Worm (Caenorhabditis elegans) whole organism, L4/young adult: ENCODE measurements around the gene Y40A1A.2.

ENCODE experiments used
- W03F9.2 ChIP-seq: fragments of 150-350 bp; optimal IDR thresholded peaks from 2 replicates; lab custom pipeline; 2014; ENCODE audit warnings: missing biosample characterization, missing genetic modification characterization
- dao-5 ChIP-seq: sonication (generic microtip); optimal IDR thresholded peaks from 2 replicates; lab custom pipeline; 2016; ENCODE audit warnings: missing genotype, missing genetic modification characterization, moderate library complexity, missing compliant biosample characterization
- him-1 ChIP-seq: sonication (generic microtip); optimal IDR thresholded peaks from 2 replicates; lab custom pipeline; 2016; ENCODE audit warnings: missing genotype, missing genetic modification reagents, missing genetic modification characterization, missing compliant biosample characterization

The Y40A1A.2 gene

ce11 chrX:1990434-1990833, at the start of gene Y40A1A.2:
Gene Y40A1A.2, plus strand, starts transcription at chrX:1990734.
- TF ChIP-seq dao-5 (tag; lab: Kevin White, UChicago) (no peak), W03F9.2 (tag; lab: Kevin White, UChicago) (no peak), him-1 (no peak)

DNA sequence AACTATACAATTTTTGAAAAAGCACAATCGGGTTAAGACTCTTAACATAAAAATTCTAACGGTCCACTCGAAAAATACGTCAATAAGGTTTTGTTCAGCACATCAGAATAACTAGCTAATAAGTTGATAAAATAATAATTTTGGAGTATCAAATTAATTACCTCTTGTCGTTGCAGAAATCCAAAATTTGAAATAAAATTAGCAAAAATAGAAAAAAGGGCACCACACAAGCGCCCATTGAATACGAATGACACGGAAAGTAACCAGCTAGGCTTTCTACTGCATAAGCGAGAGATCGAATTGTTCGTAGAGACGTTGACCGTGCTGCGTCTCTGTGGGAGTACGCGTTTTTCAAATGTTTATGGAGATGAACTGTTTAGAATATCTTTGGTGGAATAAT, 31.5 kb upstream of the Y40A1A.2 start:
- TF ChIP-seq him-1 (no peak), W03F9.2 (tag; lab: Kevin White, UChicago) (no peak), dao-5 (tag; lab: Kevin White, UChicago) (no peak)

ce11 chrX:1960895-1961715, 29.4 kb upstream of the Y40A1A.2 start:
- TF ChIP-seq W03F9.2 (tag; lab: Kevin White, UChicago) (no peak), dao-5 (tag; lab: Kevin White, UChicago) (no peak), him-1 (no peak)

ce11 chrX:1962273-1962672, 28.3 kb upstream of the Y40A1A.2 start, which contains the start of gene F52D2.7:
Gene F52D2.7, plus strand, starts transcription at chrX:1962573.
- no peak for TF ChIP-seq W03F9.2 (tag; lab: Kevin White, UChicago)
- TF ChIP-seq dao-5 (tag; lab: Kevin White, UChicago), result no peak

DNA sequence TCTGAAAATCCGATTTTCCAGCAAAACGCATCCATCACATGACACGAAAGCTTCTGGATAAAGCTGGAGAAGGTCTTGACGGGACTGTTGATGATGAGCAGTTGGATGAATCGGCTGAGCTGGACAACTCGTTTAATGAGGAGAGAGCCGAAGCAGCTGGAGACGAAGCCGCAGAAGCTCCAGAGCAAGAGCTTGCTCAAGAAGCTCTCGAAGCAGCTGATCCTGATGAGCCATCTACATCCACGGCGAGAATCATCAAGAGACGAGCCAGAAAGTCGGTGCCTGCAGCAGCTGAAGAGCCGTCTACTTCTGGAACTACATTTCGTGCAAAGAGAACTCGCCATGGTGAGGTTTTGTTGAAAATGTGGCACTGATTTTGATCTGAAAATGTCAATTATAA, 26.1 kb upstream of the Y40A1A.2 start:
- TF ChIP-seq dao-5 (tag; lab: Kevin White, UChicago) (no peak), W03F9.2 (tag; lab: Kevin White, UChicago) (no peak), him-1 (no peak)

- TF ChIP-seq him-1 (no peak), W03F9.2 (tag; lab: Kevin White, UChicago) (no peak), dao-5 (tag; lab: Kevin White, UChicago) (no peak)
These were observed 25.7 kb upstream of the Y40A1A.2 start for ce11 chrX:1964828-1965227.

DNA sequence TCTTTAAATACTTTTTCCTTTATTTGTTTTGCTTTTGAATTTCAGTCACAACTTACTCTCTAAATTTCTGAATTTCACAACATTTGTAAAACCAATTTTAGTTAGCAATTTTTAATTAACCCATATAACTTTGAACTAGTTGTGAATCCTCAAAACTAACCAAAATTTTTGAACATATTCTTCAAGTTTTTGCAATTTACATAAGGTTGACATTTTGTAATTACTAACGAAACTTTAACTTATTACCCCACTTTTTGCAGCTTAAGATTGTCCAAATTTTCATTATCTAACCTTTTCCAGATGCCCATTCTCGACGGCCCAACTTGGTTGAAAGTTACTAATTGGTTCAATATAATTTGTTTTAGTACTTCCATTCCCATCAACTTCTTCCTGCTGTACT, 21.0 kb upstream of the Y40A1A.2 start, which contains the start of gene str-79:
Gene str-79 (plus strand): TSS at position 301 of the 400 bp plus-strand sequence.
- TF ChIP-seq dao-5 (tag; lab: Kevin White, UChicago), result no peak
- TF ChIP-seq W03F9.2 (tag; lab: Kevin White, UChicago), result no peak
- no peak for TF ChIP-seq him-1

- TF ChIP-seq him-1 (no peak), W03F9.2 (tag; lab: Kevin White, UChicago) (no peak), dao-5 (tag; lab: Kevin White, UChicago) (no peak)
These were observed 18.9 kb upstream of the Y40A1A.2 start for ce11 chrX:1971647-1972046.

ce11 chrX:1972766-1973165, 17.8 kb upstream of the Y40A1A.2 start:
- TF ChIP-seq him-1 (no peak), W03F9.2 (tag; lab: Kevin White, UChicago) (no peak), dao-5 (tag; lab: Kevin White, UChicago) (no peak)

- TF ChIP-seq W03F9.2 (tag; lab: Kevin White, UChicago) (no peak), him-1 (no peak), dao-5 (tag; lab: Kevin White, UChicago) (no peak)
These were observed 15.8 kb upstream of the Y40A1A.2 start, which contains the start of gene F52D2.5 for ce11 chrX:1974699-1975098. Gene F52D2.5, minus strand, starts transcription at chrX:1974799.

DNA sequence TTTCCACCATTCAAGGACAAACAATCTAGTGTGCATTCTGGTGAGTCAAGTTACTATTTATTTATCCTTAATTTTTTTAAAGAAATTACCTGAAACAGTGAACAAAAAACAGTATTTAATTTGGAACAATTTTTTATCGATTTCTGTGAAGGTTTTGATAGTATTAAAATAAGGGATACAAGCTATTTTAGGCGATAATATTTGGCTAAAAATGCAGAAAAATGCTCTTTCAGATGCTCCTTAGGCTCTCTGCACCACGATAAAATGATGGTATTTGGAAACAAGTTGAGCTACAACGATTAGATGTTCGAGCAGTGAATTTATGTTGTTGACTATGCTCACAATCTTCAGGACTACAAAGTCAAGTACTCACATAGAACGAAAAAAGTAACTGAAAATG, 14.8 kb upstream of the Y40A1A.2 start, which contains the start of gene F52D2.6:
Gene F52D2.6 (plus strand): TSS at position 301 of the 400 bp plus-strand sequence.
- TF ChIP-seq dao-5 (tag; lab: Kevin White, UChicago) (no peak), him-1 (no peak)

ce11 chrX:1977708-1978107, 12.8 kb upstream of the Y40A1A.2 start, which contains the start of gene F52D2.12:
Gene F52D2.12, plus strand, starts transcription at chrX:1978014.
- no peak for TF ChIP-seq W03F9.2 (tag; lab: Kevin White, UChicago)
- TF ChIP-seq him-1, result no peak
- no peak for TF ChIP-seq dao-5 (tag; lab: Kevin White, UChicago)

DNA sequence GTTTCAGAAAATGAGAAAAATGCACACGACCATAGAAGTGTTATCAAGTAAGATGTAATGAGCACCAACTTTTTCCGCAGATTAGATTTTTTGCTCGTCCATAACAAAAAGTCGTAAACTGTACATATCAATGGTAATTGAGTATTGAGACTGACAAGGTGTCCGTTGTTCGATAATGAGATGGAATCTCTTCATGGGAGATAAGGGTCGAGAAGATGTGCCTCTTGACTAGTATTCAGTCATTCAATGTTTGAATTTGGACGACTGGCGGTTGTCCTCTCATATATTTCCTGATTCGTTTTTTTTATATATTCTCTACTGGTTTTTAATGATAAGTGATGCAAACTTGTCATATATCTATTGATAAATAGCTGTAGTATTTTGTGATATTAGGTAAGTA, 8.9 kb upstream of the Y40A1A.2 start:
- TF ChIP-seq W03F9.2 (tag; lab: Kevin White, UChicago) (no peak), him-1 (no peak), dao-5 (tag; lab: Kevin White, UChicago) (no peak)

- TF ChIP-seq him-1, result no peak
- TF ChIP-seq W03F9.2 (tag; lab: Kevin White, UChicago), result no peak
- TF ChIP-seq dao-5 (tag; lab: Kevin White, UChicago), result no peak
These were observed 5.7 kb upstream of the Y40A1A.2 start for ce11 chrX:1984831-1985230.
